Worm (Caenorhabditis elegans) whole organism, L2 larva: ENCODE results near the gene F08D12.7.

Experiments used
- F13H6.1 ChIP-seq: sonication (generic microtip); optimal IDR thresholded peaks from 2 replicates; lab custom pipeline; 2016; ENCODE audit warnings: missing genetic modification characterization, missing compliant biosample characterization
- R02D3.7 ChIP-seq: fragments of 150-350 bp; optimal IDR thresholded peaks from 2 replicates; lab custom pipeline; 2014; ENCODE audit warnings: missing biosample characterization, missing genetic modification characterization
- Y55F3AM.14 ChIP-seq: fragments of 200-800 bp; sonication (Bioruptor generic); optimal IDR thresholded peaks from 2 replicates; lab custom pipeline; 2018; ENCODE audit warnings: mild to moderate bottlenecking, missing genetic modification characterization, missing compliant biosample characterization
- ZK546.5 ChIP-seq: sonication (generic microtip); optimal IDR thresholded peaks from 2 replicates; lab custom pipeline; 2017; ENCODE audit warnings: missing biosample characterization, missing genetic modification characterization
- alr-1 ChIP-seq: fragments of 150-350 bp; optimal IDR thresholded peaks from 2 replicates; lab custom pipeline; 2014; ENCODE audit warnings: missing biosample characterization, missing genetic modification characterization
- aly-2 ChIP-seq: fragments of 150-350 bp; optimal IDR thresholded peaks from 2 replicates; lab custom pipeline; 2014; ENCODE audit warnings: missing biosample characterization, missing genetic modification characterization
- ama-1 ChIP-seq: fragments of 150-350 bp; optimal IDR thresholded peaks from 2 replicates; lab custom pipeline; 2018; ENCODE audit warnings: inconsistent platforms
- ceh-16 ChIP-seq: fragments of 150-350 bp; optimal IDR thresholded peaks from 2 replicates; lab custom pipeline; 2014; ENCODE audit warnings: missing biosample characterization, missing genetic modification characterization
- ceh-82 ChIP-seq: fragments of 150-350 bp; optimal IDR thresholded peaks from 2 replicates; lab custom pipeline; 2014; ENCODE audit warnings: missing biosample characterization, missing genetic modification characterization
- crh-2 ChIP-seq: sonication (generic microtip); optimal IDR thresholded peaks from 2 replicates; lab custom pipeline; 2017; ENCODE audit warnings: missing biosample characterization, missing genetic modification characterization
- dmd-4 ChIP-seq: sonication (generic microtip); optimal IDR thresholded peaks from 2 replicates; lab custom pipeline; 2017; ENCODE audit warnings: missing biosample characterization, missing genetic modification characterization
- egl-27 ChIP-seq: sonication (generic microtip); optimal IDR thresholded peaks from 3 replicates; lab custom pipeline; 2017; ENCODE audit warnings: missing biosample characterization, missing genetic modification reagents, missing genetic modification characterization
- fos-1 ChIP-seq: fragments of 150-350 bp; optimal IDR thresholded peaks from 2 replicates; lab custom pipeline; 2014; ENCODE audit warnings: missing biosample characterization, missing genetic modification characterization
- gmeb-1 ChIP-seq: fragments of 150-350 bp; optimal IDR thresholded peaks from 2 replicates; lab custom pipeline; 2014; ENCODE audit warnings: missing biosample characterization, missing genetic modification characterization
- lin-11 ChIP-seq: fragments of 150-350 bp; sonication (generic microtip); optimal IDR thresholded peaks from 2 replicates; lab custom pipeline; 2014; ENCODE audit warnings: missing biosample characterization, missing genetic modification characterization, inconsistent platforms, mixed read lengths
- lsy-2 ChIP-seq, 2 experiments: fragments of 150-350 bp in 1 of 2; sonication (generic microtip) in 1 of 2; optimal IDR thresholded peaks; 2 replicates each; lab custom pipeline; 2014 to 2017; ENCODE audit warnings: missing biosample characterization in 2 of 2, missing genetic modification characterization in 2 of 2
- mab-5 ChIP-seq: fragments of 150-350 bp; optimal IDR thresholded peaks from 2 replicates; lab custom pipeline; 2014; ENCODE audit warnings: missing biosample characterization, missing genetic modification characterization
- mdl-1 ChIP-seq, 2 experiments: fragments of 150-350 bp in 1 of 2; sonication (generic microtip) in 1 of 2; optimal IDR thresholded peaks; 2 replicates each; lab custom pipeline; 2017; ENCODE audit warnings: missing biosample characterization in 2 of 2, missing genetic modification characterization in 2 of 2
- nhr-10 ChIP-seq: sonication (generic microtip); optimal IDR thresholded peaks from 2 replicates; lab custom pipeline; 2017; ENCODE audit warnings: missing biosample characterization, missing genetic modification characterization
- nhr-11 ChIP-seq: fragments of 150-350 bp; optimal IDR thresholded peaks from 2 replicates; lab custom pipeline; 2014; ENCODE audit warnings: missing biosample characterization, missing genetic modification characterization
- nhr-12 ChIP-seq: fragments of 150-350 bp; optimal IDR thresholded peaks from 2 replicates; lab custom pipeline; 2014; ENCODE audit warnings: missing biosample characterization, missing genetic modification characterization
- nhr-21 ChIP-seq: fragments of 150-350 bp; optimal IDR thresholded peaks from 2 replicates; lab custom pipeline; 2014; ENCODE audit warnings: missing biosample characterization, missing genetic modification characterization
- nhr-23 ChIP-seq: fragments of 150-350 bp; optimal IDR thresholded peaks from 2 replicates; lab custom pipeline; 2014; ENCODE audit warnings: missing biosample characterization, missing genetic modification reagents, missing genetic modification characterization
- nhr-25 ChIP-seq: fragments of 150-350 bp; sonication (generic microtip); optimal IDR thresholded peaks from 3 replicates; lab custom pipeline; 2014; ENCODE audit warnings: missing biosample characterization, missing genetic modification characterization
- nhr-6 ChIP-seq: fragments of 150-350 bp; optimal IDR thresholded peaks from 2 replicates; lab custom pipeline; 2014; ENCODE audit warnings: missing biosample characterization, missing genetic modification characterization
- nhr-77 ChIP-seq: fragments of 150-350 bp; optimal IDR thresholded peaks from 2 replicates; lab custom pipeline; 2014; ENCODE audit warnings: missing biosample characterization, missing genetic modification characterization
- peb-1 ChIP-seq: fragments of 150-350 bp; optimal IDR thresholded peaks from 2 replicates; lab custom pipeline; 2014; ENCODE audit warnings: missing biosample characterization, missing genetic modification characterization
- sem-4 ChIP-seq: fragments of 150-350 bp; optimal IDR thresholded peaks from 2 replicates; lab custom pipeline; 2014; ENCODE audit warnings: missing biosample characterization, missing genetic modification reagents, missing genetic modification characterization
- skn-1 ChIP-seq: sonication (generic microtip); optimal IDR thresholded peaks from 2 replicates; lab custom pipeline; 2017; ENCODE audit warnings: missing biosample characterization, missing genetic modification characterization
- sma-3 ChIP-seq: sonication (generic microtip); optimal IDR thresholded peaks from 2 replicates; lab custom pipeline; 2016; ENCODE audit warnings: missing genetic modification reagents, missing genetic modification characterization, missing compliant biosample characterization
- sma-9 ChIP-seq, 2 experiments: fragments of 150-350 bp in 1 of 2; sonication (generic microtip) in 1 of 2; optimal IDR thresholded peaks; 2 replicates each; lab custom pipeline; 2014 to 2016; ENCODE audit warnings: missing genetic modification characterization in 2 of 2, mild to moderate bottlenecking in 1 of 2, missing biosample characterization in 1 of 2, missing compliant biosample characterization in 1 of 2, missing genetic modification reagents in 1 of 2, moderate library complexity in 1 of 2
- unc-39 ChIP-seq: fragments of 150-350 bp; optimal IDR thresholded peaks from 2 replicates; lab custom pipeline; 2014; ENCODE audit warnings: missing biosample characterization, missing genetic modification characterization
- unc-55 ChIP-seq: fragments of 150-350 bp; sonication (generic microtip); optimal IDR thresholded peaks from 3 replicates; lab custom pipeline; 2014; ENCODE audit warnings: missing biosample characterization, missing genetic modification reagents, missing genetic modification characterization
- unc-62 ChIP-seq: fragments of 150-350 bp; optimal IDR thresholded peaks from 2 replicates; lab custom pipeline; 2014; ENCODE audit warnings: missing biosample characterization, missing genetic modification reagents, missing genetic modification characterization
- zag-1 ChIP-seq: fragments of 150-350 bp; optimal IDR thresholded peaks from 2 replicates; lab custom pipeline; 2014; ENCODE audit warnings: missing biosample characterization, missing genetic modification characterization
- ztf-1 ChIP-seq: fragments of 200-800 bp; sonication (Bioruptor generic); conservative IDR thresholded peaks from 2 replicates; pipeline ENCODE4 v1.3.6; 2022; ENCODE audit warnings: missing genetic modification characterization, missing compliant biosample characterization
- ztf-11 ChIP-seq: sonication (generic microtip); optimal IDR thresholded peaks from 2 replicates; lab custom pipeline; 2017; ENCODE audit warnings: missing biosample characterization, missing genetic modification characterization
- ztf-4 ChIP-seq: fragments of 150-350 bp; optimal IDR thresholded peaks from 2 replicates; lab custom pipeline; 2014; ENCODE audit warnings: missing biosample characterization, missing genetic modification characterization

Gene F08D12.7

ce11 chrII:2773534-2773933 is 4.6 kb upstream of the F08D12.7 start, which contains the start of gene sdz-9:
Gene sdz-9 (minus strand): TSS chrII:2773634.
- no peak for TF ChIP-seq aly-2
- TF ChIP-seq Y55F3AM.14 (GFP tag; lab: Kevin White, UChicago) = no peak
- TF ChIP-seq nhr-21 (tag; lab: Kevin White, UChicago) = no peak
- TF ChIP-seq unc-62 (GFP tag; lab: Kevin White, UChicago) = no peak
- no peak for TF ChIP-seq nhr-6 (tag; lab: Kevin White, UChicago)
- TF ChIP-seq unc-39 = no peak
- TF ChIP-seq ama-1 (lab: Kevin White, UChicago) = no peak
- no peak for TF ChIP-seq ztf-4 (tag; lab: Kevin White, UChicago)
- no peak for TF ChIP-seq ZK546.5 (tag; lab: Kevin White, UChicago)
- no peak for TF ChIP-seq sma-3
- TF ChIP-seq gmeb-1 (tag; lab: Kevin White, UChicago) = no peak
- no peak for TF ChIP-seq nhr-11 (tag; lab: Kevin White, UChicago)
- no peak for TF ChIP-seq mab-5 (tag; lab: Kevin White, UChicago)
- TF ChIP-seq dmd-4 (tag; lab: Kevin White, UChicago) = no peak
- no peak for TF ChIP-seq ztf-11 (tag; lab: Kevin White, UChicago)
- TF ChIP-seq nhr-12 (tag; lab: Kevin White, UChicago) = no peak
- no peak for TF ChIP-seq peb-1 (tag; lab: Kevin White, UChicago)
- no peak for TF ChIP-seq lsy-2 (tag; optimal IDR thresholded peaks at IDR 0.05; lab: Kevin White, UChicago)
- TF ChIP-seq nhr-10 (tag; lab: Kevin White, UChicago) = no peak

- no peak for TF ChIP-seq crh-2
- no peak for TF ChIP-seq unc-55 (GFP tag; lab: Kevin White, UChicago)
- TF ChIP-seq gmeb-1 (tag; lab: Kevin White, UChicago) = no peak
- no peak for TF ChIP-seq ama-1 (lab: Kevin White, UChicago)
- TF ChIP-seq zag-1 = no peak
- no peak for TF ChIP-seq R02D3.7 (tag; lab: Kevin White, UChicago)
- TF ChIP-seq mdl-1 (tag; optimal IDR thresholded peaks at IDR 0.05; lab: Kevin White, UChicago) = no peak
- no peak for TF ChIP-seq dmd-4 (tag; lab: Kevin White, UChicago)
- TF ChIP-seq ztf-4 (tag; lab: Kevin White, UChicago) = no peak
- no peak for TF ChIP-seq fos-1 (tag; lab: Kevin White, UChicago)
- TF ChIP-seq unc-39 = no peak
- TF ChIP-seq nhr-23 = no peak
- no peak for TF ChIP-seq lin-11 (tag; lab: Kevin White, UChicago)
- TF ChIP-seq alr-1 = no peak
- no peak for TF ChIP-seq unc-62 (GFP tag; lab: Kevin White, UChicago)
- TF ChIP-seq ztf-1 (GFP tag; lab: Robert Waterston, UW) = no peak
- TF ChIP-seq aly-2 = no peak
- TF ChIP-seq skn-1 (tag; lab: Kevin White, UChicago) = no peak
- TF ChIP-seq, all 48 proteins: peak for 0
Measured at ce11 chrII:2772166-2772565, 3.2 kb upstream of the F08D12.7 start, which contains the start of gene sdz-10. Gene sdz-10 (minus strand): TSS chrII:2772266.

ce11 chrII:2770788-2771187 is 1.9 kb upstream of the F08D12.7 start, which contains the start of gene fbxb-105:
Gene fbxb-105 (minus strand): TSS chrII:2770888.
- TF ChIP-seq F13H6.1 (tag; lab: Kevin White, UChicago) (no peak), nhr-21 (tag; lab: Kevin White, UChicago) (no peak), ceh-82 (tag; lab: Kevin White, UChicago) (no peak), sem-4 (tag; lab: Kevin White, UChicago) (no peak), mab-5 (tag; lab: Kevin White, UChicago) (no peak), sma-9 (GFP tag; optimal IDR thresholded peaks at IDR 0.05; lab: Kevin White, UChicago) (no peak), sma-9 (tag; optimal IDR thresholded peaks at IDR 0.05; lab: Kevin White, UChicago) (no peak), skn-1 (tag; lab: Kevin White, UChicago) (no peak), ztf-1 (GFP tag; lab: Robert Waterston, UW) (no peak), nhr-77 (no peak), nhr-25 (no peak), nhr-6 (tag; lab: Kevin White, UChicago) (no peak), unc-39 (no peak), crh-2 (no peak), fos-1 (tag; lab: Kevin White, UChicago) (no peak), aly-2 (no peak), ceh-16 (tag; lab: Kevin White, UChicago) (no peak), unc-55 (GFP tag; lab: Kevin White, UChicago) (no peak)

ce11 chrII:2766331-2766730 is 2.6 kb downstream of the F08D12.7 start, which contains the start of gene F08D12.15:
Gene F08D12.15 (plus strand): TSS chrII:2766631.
- TF ChIP-seq lin-11 (tag; lab: Kevin White, UChicago) (no peak), unc-55 (GFP tag; lab: Kevin White, UChicago) (no peak), egl-27 (tag; lab: Kevin White, UChicago) (no peak), crh-2 (no peak), alr-1 (no peak), mab-5 (tag; lab: Kevin White, UChicago) (no peak)
